Worm (Caenorhabditis elegans) whole organism, late embryonic: ENCODE measurements around the gene srh-145.

ENCODE experiments used
- ceh-22 ChIP-seq: sonication (generic microtip); optimal IDR thresholded peaks from 2 replicates; lab custom pipeline; 2017; ENCODE audit warnings: missing biosample characterization, missing genetic modification characterization
- ceh-30 ChIP-seq: fragments of 150-350 bp; optimal IDR thresholded peaks from 2 replicates; lab custom pipeline; 2014; ENCODE audit warnings: missing biosample characterization, missing genetic modification characterization
- dve-1 ChIP-seq: sonication (generic microtip); optimal IDR thresholded peaks from 2 replicates; lab custom pipeline; 2017; ENCODE audit warnings: antibody characterized with exemption, mild to moderate bottlenecking, missing genetic modification characterization, missing compliant biosample characterization
- ets-4 ChIP-seq: sonication (generic microtip); optimal IDR thresholded peaks from 2 replicates; lab custom pipeline; 2016; ENCODE audit warnings: missing genetic modification characterization, missing compliant biosample characterization
- fax-1 ChIP-seq: sonication (generic microtip); optimal IDR thresholded peaks from 2 replicates; lab custom pipeline; 2016; ENCODE audit warnings: missing genotype, missing genetic modification characterization, missing compliant biosample characterization
- hlh-30 ChIP-seq: sonication (generic microtip); optimal IDR thresholded peaks from 2 replicates; lab custom pipeline; 2017; ENCODE audit warnings: antibody characterized with exemption, missing genetic modification characterization, missing compliant biosample characterization; ENCODE audit not compliant: insufficient read depth
- nfya-1 ChIP-seq: sonication (generic microtip); optimal IDR thresholded peaks from 2 replicates; lab custom pipeline; 2017; ENCODE audit warnings: missing genetic modification characterization, mild to moderate bottlenecking, missing compliant biosample characterization, antibody characterized with exemption, moderate library complexity
- pag-3 ChIP-seq: sonication (generic microtip); optimal IDR thresholded peaks from 2 replicates; lab custom pipeline; 2016; ENCODE audit warnings: missing compliant biosample characterization, missing genetic modification characterization, borderline replicate concordance
- pax-1 ChIP-seq: fragments of 150-350 bp; optimal IDR thresholded peaks from 2 replicates; lab custom pipeline; 2014; ENCODE audit warnings: missing biosample characterization, missing genetic modification characterization
- tbx-2 ChIP-seq: sonication (generic microtip); optimal IDR thresholded peaks from 2 replicates; lab custom pipeline; 2016; ENCODE audit warnings: missing genetic modification characterization, missing compliant biosample characterization

ce11 chrV:16443626-16444025 lies 33.1 kb downstream of the srh-145 start, which contains the start of gene srh-141:
- no peak for TF ChIP-seq tbx-2 (tag; lab: Kevin White, UChicago)
- TF ChIP-seq dve-1 (tag; lab: Kevin White, UChicago), result no peak
- TF ChIP-seq fax-1 (tag; lab: Kevin White, UChicago), result no peak
- no peak for TF ChIP-seq ceh-22
- no peak for TF ChIP-seq hlh-30 (tag; lab: Kevin White, UChicago)
- no peak for TF ChIP-seq pag-3 (tag; lab: Kevin White, UChicago)
- TF ChIP-seq nfya-1, result no peak
- no peak for TF ChIP-seq pax-1 (tag; lab: Kevin White, UChicago)
- no peak for TF ChIP-seq ceh-30 (tag; lab: Kevin White, UChicago)
- no peak for TF ChIP-seq ets-4 (tag; lab: Kevin White, UChicago)
